Fruit fly (Drosophila melanogaster) whole organism, prepupa: ENCODE results near the gene Pp1-87B.

Source experiments
- CG6792 ChIP-seq: fragments of 200-800 bp; sonication (Bioruptor generic); optimal IDR thresholded peaks from 3 replicates; lab custom pipeline; 2016; ENCODE audit warnings: missing biosample characterization, missing genetic modification characterization
- Eip93F ChIP-seq: fragments of 200-800 bp; sonication (Bioruptor generic); optimal IDR thresholded peaks from 2 replicates; lab custom pipeline; 2016; ENCODE audit warnings: missing biosample characterization, mild to moderate bottlenecking, missing genetic modification characterization
- OdsH ChIP-seq: fragments of 200-800 bp; sonication (Bioruptor generic); optimal IDR thresholded peaks from 3 replicates; lab custom pipeline; 2016; ENCODE audit warnings: missing biosample characterization, missing genetic modification characterization
- Sox102F ChIP-seq: fragments of 200-800 bp; sonication (Bioruptor generic); optimal IDR thresholded peaks from 2 replicates; lab custom pipeline; 2016; ENCODE audit warnings: missing biosample characterization, mild to moderate bottlenecking, missing genetic modification characterization

DNA sequence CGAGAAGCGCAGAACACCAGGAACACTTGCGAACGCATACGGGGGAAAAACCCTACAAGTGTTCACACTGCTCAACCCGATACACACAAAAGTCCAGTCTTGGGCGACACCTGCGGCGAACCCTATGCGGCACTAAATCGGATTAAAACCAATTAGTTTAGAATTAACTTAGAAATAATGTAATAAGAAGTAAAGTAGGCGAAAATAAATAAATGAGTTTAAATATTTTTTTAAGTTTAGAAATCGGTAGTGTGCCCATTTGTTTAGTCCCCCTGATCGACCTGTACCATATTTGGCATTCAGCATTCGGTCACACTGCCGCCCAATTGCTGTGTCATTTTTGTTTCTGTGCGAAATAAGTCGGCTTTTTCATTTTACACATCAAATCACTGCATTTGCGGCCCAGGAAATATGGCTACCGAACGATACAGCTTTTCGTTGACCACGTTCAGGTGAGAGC, 5.3 kb upstream of the Pp1-87B start, which contains the start of gene Prosalpha2:
- TF ChIP-seq CG6792 (GFP tag; lab: Kevin White, UChicago) (no peak), OdsH (no peak), Eip93F (GFP tag; lab: Kevin White, UChicago) (no peak), Sox102F (GFP tag; lab: Kevin White, UChicago) (no peak)
